Worm (Caenorhabditis elegans): ENCODE data around the gene rfs-1.

rfs-1 gene

DNA sequence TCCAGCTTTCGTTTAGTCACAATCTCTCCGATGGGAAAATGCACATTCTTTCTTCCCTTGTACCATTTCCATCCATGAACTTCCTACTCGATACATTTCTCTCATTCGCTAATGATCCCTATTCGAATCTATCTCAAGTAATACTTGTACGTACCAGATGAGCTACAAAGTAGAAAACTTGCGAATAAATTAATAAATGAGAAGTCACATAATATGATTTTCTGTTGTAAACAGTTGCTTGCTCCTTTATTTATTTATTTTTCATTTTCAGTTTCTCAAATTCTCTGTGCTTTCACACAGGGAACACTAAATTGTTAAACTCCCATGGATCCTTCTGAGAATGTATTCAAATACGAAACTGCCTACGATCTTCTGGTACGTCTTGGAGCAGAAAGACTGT lies at the start of gene rfs-1:
rfs-1 (plus strand) TSS at position 301 of the 400 bp plus-strand sequence.
- TF ChIP-seq R02D3.7 (tag; optimal IDR thresholded peaks at IDR 0.05) (no peak), fos-1 (tag; optimal IDR thresholded peaks at IDR 0.05) (no peak), tbx-2 (tag; optimal IDR thresholded peaks at IDR 0.05) (no peak), ztf-11 (tag; optimal IDR thresholded peaks at IDR 0.05) (no peak), jun-1 (tag; optimal IDR thresholded peaks at IDR 0.05) (no peak), lin-39 (tag; optimal IDR thresholded peaks at IDR 0.05) (no peak), sea-2 (GFP tag; optimal IDR thresholded peaks at IDR 0.05) (no peak), aly-2 (tag; optimal IDR thresholded peaks at IDR 0.05) (no peak), ztf-4 (tag; optimal IDR thresholded peaks at IDR 0.05) (no peak), daf-12 (tag; optimal IDR thresholded peaks at IDR 0.05) (no peak), skn-1 (tag; optimal IDR thresholded peaks at IDR 0.05) (no peak), nhr-237 (tag; optimal IDR thresholded peaks at IDR 0.05) (no peak), nhr-67 (tag; optimal IDR thresholded peaks at IDR 0.05) (no peak), eor-1 (tag; optimal IDR thresholded peaks at IDR 0.05) (no peak), nhr-23 (tag; optimal IDR thresholded peaks at IDR 0.05) (no peak)

DNA sequence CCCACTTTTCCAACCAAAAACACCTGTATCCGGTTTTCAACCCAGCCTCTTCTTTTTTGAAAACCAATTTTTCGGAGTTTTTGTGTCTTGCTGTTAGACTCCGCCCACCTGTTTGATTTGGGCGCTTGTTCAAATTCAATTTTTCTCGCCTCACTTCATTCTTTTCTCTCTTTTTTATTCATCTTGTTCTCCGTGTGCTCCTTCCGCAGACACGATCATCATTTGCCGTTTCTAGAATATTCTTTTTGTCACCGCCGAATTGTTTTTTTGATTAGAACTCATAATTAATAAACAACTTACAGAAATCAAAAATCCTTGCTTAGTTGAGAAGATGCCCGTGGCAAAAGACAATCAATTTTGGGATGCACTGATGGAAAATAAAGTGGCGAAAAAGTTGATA lies 47.4 kb upstream of the rfs-1 start, which contains the start of gene C50C3.5:
C50C3.5 (plus strand) TSS at position 301 of the 400 bp plus-strand sequence.
- TF ChIP-seq pha-4 (tag; optimal IDR thresholded peaks at IDR 0.05) (no peak), nfya-1 (tag; optimal IDR thresholded peaks at IDR 0.05; ENCODE audit: insufficient read depth) (no peak), ztf-4 (tag; optimal IDR thresholded peaks at IDR 0.05) (no peak), skn-1 (tag; optimal IDR thresholded peaks at IDR 0.05) (no peak), R02D3.7 (tag; optimal IDR thresholded peaks at IDR 0.05) (no peak), ztf-11 (tag; optimal IDR thresholded peaks at IDR 0.05) (no peak), zag-1 (tag; optimal IDR thresholded peaks at IDR 0.05) (no peak), ceh-16 (tag; optimal IDR thresholded peaks at IDR 0.05) (no peak), unc-39 (tag; optimal IDR thresholded peaks at IDR 0.05) (no peak), elt-1 (tag; optimal IDR thresholded peaks at IDR 0.05) (no peak), nhr-67 (tag; optimal IDR thresholded peaks at IDR 0.05) (no peak), fkh-10 (GFP tag; optimal IDR thresholded peaks at IDR 0.05) (no peak), egl-27 (tag; optimal IDR thresholded peaks at IDR 0.05) (no peak), nhr-25 (tag; optimal IDR thresholded peaks at IDR 0.05) (no peak), lsy-12 (tag; optimal IDR thresholded peaks at IDR 0.05) (no peak)

DNA sequence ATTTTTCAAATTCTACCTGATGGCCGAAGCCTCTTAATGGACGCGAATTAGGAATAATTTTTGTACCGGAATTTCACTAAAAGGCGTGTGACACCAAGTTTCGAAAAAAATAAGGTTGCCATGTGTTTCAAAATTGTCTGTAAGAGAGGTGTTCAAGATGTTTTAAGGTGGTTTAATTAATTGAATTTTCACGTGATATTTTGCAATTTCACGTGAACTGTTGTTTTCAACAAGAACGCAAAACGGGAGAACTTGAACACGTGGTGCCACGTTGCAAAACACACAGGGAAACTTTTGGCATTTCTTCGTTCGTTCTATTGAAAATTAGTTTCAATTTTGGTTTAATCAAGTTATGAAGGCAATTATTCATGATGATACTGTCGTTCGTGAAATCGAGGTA lies 44.7 kb upstream of the rfs-1 start, which contains the start of gene spc-2:
spc-2 (plus strand) TSS at position 301 of the 400 bp plus-strand sequence.
- TF ChIP-seq fkh-10 (GFP tag; optimal IDR thresholded peaks at IDR 0.05) (no peak), tbx-2 (tag; optimal IDR thresholded peaks at IDR 0.05) (no peak), nhr-25 (tag; optimal IDR thresholded peaks at IDR 0.05) (no peak), R02D3.7 (tag; optimal IDR thresholded peaks at IDR 0.05) (no peak), ceh-9 (tag; optimal IDR thresholded peaks at IDR 0.05) (no peak), mml-1 (tag; optimal IDR thresholded peaks at IDR 0.05) (no peak), lsy-12 (tag; optimal IDR thresholded peaks at IDR 0.05) (no peak)

DNA sequence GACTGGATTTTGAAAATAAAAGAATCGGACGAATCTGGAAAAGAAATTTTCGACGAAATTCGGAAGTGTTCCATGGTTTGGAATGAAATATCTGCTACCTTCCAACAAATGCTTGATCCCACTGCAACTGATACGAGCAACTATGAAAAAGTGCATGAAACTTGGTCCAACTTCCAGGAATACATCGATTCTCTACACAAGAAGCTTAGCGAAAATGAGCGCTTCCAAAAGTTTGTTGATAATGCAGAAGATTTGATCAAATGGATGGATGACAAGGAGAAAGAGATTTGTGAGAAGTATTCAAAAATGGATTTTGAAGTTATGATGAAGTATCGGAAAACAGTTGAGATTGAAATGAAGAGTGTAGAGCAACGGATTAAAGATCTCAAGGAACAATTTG lies 43.7 kb upstream of the rfs-1 start:
- TF ChIP-seq pqm-1 (tag; optimal IDR thresholded peaks at IDR 0.05) = no peak
- no peak for TF ChIP-seq nhr-43 (tag; optimal IDR thresholded peaks at IDR 0.05; ENCODE audit: poor library complexity, severe bottlenecking)
- no peak for TF ChIP-seq fkh-10 (GFP tag; optimal IDR thresholded peaks at IDR 0.05)
- no peak for TF ChIP-seq daf-12 (tag; optimal IDR thresholded peaks at IDR 0.05)
- no peak for TF ChIP-seq tbx-2 (tag; optimal IDR thresholded peaks at IDR 0.05)
- no peak for TF ChIP-seq nhr-12 (tag; optimal IDR thresholded peaks at IDR 0.05)
- no peak for TF ChIP-seq elt-2 (tag; optimal IDR thresholded peaks at IDR 0.05)
- TF ChIP-seq skn-1 (tag; optimal IDR thresholded peaks at IDR 0.05) = no peak
- TF ChIP-seq pha-4 (tag; optimal IDR thresholded peaks at IDR 0.05) = no peak
- TF ChIP-seq ZK546.5 (tag; optimal IDR thresholded peaks at IDR 0.05) = no peak
- no peak for TF ChIP-seq nhr-76 (tag; optimal IDR thresholded peaks at IDR 0.05)
- no peak for TF ChIP-seq elt-1 (tag; optimal IDR thresholded peaks at IDR 0.05)
- TF ChIP-seq zag-1 (tag; optimal IDR thresholded peaks at IDR 0.05) = no peak
- no peak for TF ChIP-seq ztf-4 (tag; optimal IDR thresholded peaks at IDR 0.05)
- no peak for TF ChIP-seq nhr-28 (tag; optimal IDR thresholded peaks at IDR 0.05)
- TF ChIP-seq fos-1 (tag; optimal IDR thresholded peaks at IDR 0.05) = no peak
- no peak for TF ChIP-seq mml-1 (tag; optimal IDR thresholded peaks at IDR 0.05)
- no peak for TF ChIP-seq hmg-11 (tag; optimal IDR thresholded peaks at IDR 0.05)
- TF ChIP-seq jun-1 (tag; optimal IDR thresholded peaks at IDR 0.05) = no peak
- TF ChIP-seq aly-2 (tag; optimal IDR thresholded peaks at IDR 0.05) = no peak

Data from whole organism, L3 larva.